Worm (Caenorhabditis elegans) whole organism, L1 larva: ENCODE data around the gene flp-32.

Source experiments
- ama-1 ChIP-seq: fragments of 150-350 bp; optimal IDR thresholded peaks from 2 replicates; lab custom pipeline; 2014
- elt-3 ChIP-seq, 6 experiments: fragments of 150-350 bp in 1 of 6; sonication (generic microtip); optimal IDR thresholded peaks; 2 replicates each; lab custom pipeline; 2017 to 2018; ENCODE audit warnings: missing biosample characterization in 6 of 6, missing genetic modification characterization in 6 of 6, inconsistent platforms in 1 of 6
- fos-1 ChIP-seq: fragments of 150-350 bp; optimal IDR thresholded peaks from 2 replicates; lab custom pipeline; 2014; ENCODE audit warnings: missing biosample characterization, missing genetic modification characterization
- isw-1 ChIP-seq: fragments of 200-800 bp; sonication (Bioruptor generic); IDR thresholded peaks from 2 replicates; pipeline ENCODE4 v1.3.6; 2022; ENCODE audit warnings: missing genetic modification characterization, missing compliant biosample characterization
- lin-39 ChIP-seq: fragments of 150-350 bp; optimal IDR thresholded peaks from 2 replicates; lab custom pipeline; 2014; ENCODE audit warnings: missing biosample characterization, missing genetic modification reagents, missing genetic modification characterization
- lsy-2 ChIP-seq, 2 experiments: fragments of 150-350 bp; optimal IDR thresholded peaks; 2 replicates each; lab custom pipeline; 2014; ENCODE audit warnings: missing biosample characterization in 2 of 2, missing genetic modification characterization in 2 of 2
- nhr-12 ChIP-seq: sonication (generic microtip); optimal IDR thresholded peaks from 2 replicates; lab custom pipeline; 2017; ENCODE audit warnings: missing biosample characterization, missing genetic modification characterization
- nhr-20 ChIP-seq: sonication (generic microtip); optimal IDR thresholded peaks from 2 replicates; lab custom pipeline; 2016; ENCODE audit warnings: mild to moderate bottlenecking, missing genetic modification characterization, missing compliant biosample characterization
- nhr-28 ChIP-seq: fragments of 150-350 bp; optimal IDR thresholded peaks from 2 replicates; lab custom pipeline; 2014; ENCODE audit warnings: missing biosample characterization, missing genetic modification characterization
- sox-4 ChIP-seq: sonication (generic microtip); optimal IDR thresholded peaks from 2 replicates; lab custom pipeline; 2016; ENCODE audit warnings: missing genetic modification characterization, missing compliant biosample characterization
- sup-37 ChIP-seq: fragments of 200-800 bp; sonication (Bioruptor generic); optimal IDR thresholded peaks from 2 replicates; lab custom pipeline; 2018; ENCODE audit warnings: mild to moderate bottlenecking, missing genetic modification characterization, missing compliant biosample characterization
- tlp-1 ChIP-seq: fragments of 150-350 bp; optimal IDR thresholded peaks from 2 replicates; lab custom pipeline; 2014; ENCODE audit warnings: missing biosample characterization, missing genetic modification characterization
- ztf-11 ChIP-seq, 2 experiments: sonication (generic microtip); optimal IDR thresholded peaks; 2 replicates each; lab custom pipeline; 2016 to 2017; ENCODE audit warnings: missing genetic modification characterization in 2 of 2, missing biosample characterization in 1 of 2, missing compliant biosample characterization in 1 of 2

ce11 chrX:15415226-15415625 is 18.4 kb upstream of the flp-32 start, which contains the start of gene pqn-36:
- TF ChIP-seq fos-1 (no peak), sup-37 (GFP tag; lab: Kevin White, UChicago) (no peak), nhr-28 (tag; lab: Kevin White, UChicago) (no peak), lsy-2 (tag; optimal IDR thresholded peaks at IDR 0.05; lab: Kevin White, UChicago) (no peak), nhr-12 (tag; lab: Kevin White, UChicago) (no peak), lin-39 (tag; lab: Kevin White, UChicago) (no peak), nhr-20 (no peak), isw-1 (no peak), elt-3 (tag; optimal IDR thresholded peaks at IDR 0.05; lab: Kevin White, UChicago) (no peak), sox-4 (no peak), ztf-11 (tag; optimal IDR thresholded peaks at IDR 0.05; lab: Kevin White, UChicago) (no peak), ama-1 (lab: Kevin White, UChicago) (no peak), tlp-1 (no peak)
